Fruit fly (Drosophila melanogaster) whole organism, embryonic: Measurements from ENCODE around the gene Scgbeta.
A peak's percentile ranks its signal among the peaks of the same experiment; 100 is the strongest.

Source experiments
- Adf1 ChIP-seq: fragments of 200-800 bp; sonication (Bioruptor generic); IDR thresholded peaks from 2 replicates; pipeline ENCODE4 v1.3.6; 2022; ENCODE audit warnings: missing biosample characterization, missing genetic modification characterization
- CG10209 ChIP-seq: fragments of 200-800 bp; sonication (Bioruptor generic); optimal IDR thresholded peaks from 3 replicates; lab custom pipeline; 2017; ENCODE audit warnings: missing biosample characterization, mild to moderate bottlenecking, missing genetic modification characterization, missing genetic modification reagents
- CG11456 ChIP-seq: fragments of 200-800 bp; sonication (Bioruptor generic); IDR thresholded peaks from 3 replicates; pipeline ENCODE4 v1.3.6; 2022; ENCODE audit warnings: missing biosample characterization, missing genetic modification characterization
- CG11723 ChIP-seq: fragments of 200-800 bp; sonication (Bioruptor generic); optimal IDR thresholded peaks from 2 replicates; lab custom pipeline; 2017; ENCODE audit warnings: missing biosample characterization, mild to moderate bottlenecking, missing genetic modification characterization
- CG12299 ChIP-seq: fragments of 200-800 bp; sonication (Bioruptor generic); optimal IDR thresholded peaks from 2 replicates; lab custom pipeline; 2018; ENCODE audit warnings: missing biosample characterization, mild to moderate bottlenecking, missing genetic modification characterization
- CG1233 ChIP-seq: fragments of 200-800 bp; sonication (Bioruptor generic); optimal IDR thresholded peaks from 4 replicates; lab custom pipeline; 2018; ENCODE audit warnings: missing biosample characterization, mild to moderate bottlenecking, missing genetic modification characterization
- CG12391 ChIP-seq: fragments of 200-800 bp; sonication (Bioruptor generic); optimal IDR thresholded peaks from 3 replicates; lab custom pipeline; 2018; ENCODE audit warnings: missing biosample characterization, mild to moderate bottlenecking, missing genetic modification characterization, moderate library complexity
- CG12659 ChIP-seq: fragments of 200-800 bp; sonication (Bioruptor generic); optimal IDR thresholded peaks from 3 replicates; lab custom pipeline; 2017; ENCODE audit warnings: mild to moderate bottlenecking, missing biosample characterization, missing genetic modification reagents, missing genetic modification characterization
- CG15011 ChIP-seq: fragments of 200-800 bp; sonication (Bioruptor generic); optimal IDR thresholded peaks from 3 replicates; lab custom pipeline; 2018; ENCODE audit warnings: missing biosample characterization, mild to moderate bottlenecking, missing genetic modification characterization
- CG1529 ChIP-seq: fragments of 200-800 bp; sonication (Bioruptor generic); optimal IDR thresholded peaks from 3 replicates; lab custom pipeline; 2018; ENCODE audit warnings: missing biosample characterization, missing genetic modification characterization
- CG1603 ChIP-seq: fragments of 200-800 bp; sonication (Bioruptor generic); optimal IDR thresholded peaks from 2 replicates; lab custom pipeline; 2019; ENCODE audit warnings: missing biosample characterization, mild to moderate bottlenecking, missing genetic modification characterization, moderate library complexity
- CG17328 ChIP-seq: fragments of 200-800 bp; sonication (Bioruptor generic); IDR thresholded peaks from 2 replicates; pipeline ENCODE4 v1.3.6; 2022; ENCODE audit warnings: missing biosample characterization, missing genetic modification characterization
- CG17359 ChIP-seq: fragments of 200-800 bp; sonication (Bioruptor generic); optimal IDR thresholded peaks from 3 replicates; lab custom pipeline; 2018; ENCODE audit warnings: missing biosample characterization, mild to moderate bottlenecking, missing genetic modification characterization, moderate library complexity
- CG30431 ChIP-seq: fragments of 200-800 bp; sonication (Bioruptor generic); optimal IDR thresholded peaks from 2 replicates; lab custom pipeline; 2017; ENCODE audit warnings: missing biosample characterization, missing genetic modification characterization
- CG3065 ChIP-seq: fragments of 200-800 bp; sonication (Bioruptor generic); optimal IDR thresholded peaks from 2 replicates; lab custom pipeline; 2016; ENCODE audit warnings: missing biosample characterization, missing genetic modification characterization
- CG34224 ChIP-seq: fragments of 200-800 bp; sonication (Bioruptor generic); IDR thresholded peaks from 3 replicates; pipeline ENCODE4 v1.3.6; 2022; ENCODE audit warnings: missing biosample characterization, missing genetic modification characterization; ENCODE audit not compliant: partially characterized antibody
- CG5245 ChIP-seq: fragments of 200-800 bp; sonication (Bioruptor generic); optimal IDR thresholded peaks from 3 replicates; lab custom pipeline; 2016; ENCODE audit warnings: missing biosample characterization, missing genetic modification characterization
- CG6854 ChIP-seq: fragments of 200-800 bp; sonication (Bioruptor generic); optimal IDR thresholded peaks from 3 replicates; lab custom pipeline; 2017; ENCODE audit warnings: missing biosample characterization, mild to moderate bottlenecking, missing genetic modification characterization
- CG7839 ChIP-seq: fragments of 200-800 bp; sonication (Bioruptor generic); optimal IDR thresholded peaks from 3 replicates; lab custom pipeline; 2018; ENCODE audit warnings: missing biosample characterization, mild to moderate bottlenecking, missing genetic modification characterization, moderate library complexity
- CG9727 ChIP-seq: fragments of 200-800 bp; sonication (Bioruptor generic); optimal IDR thresholded peaks from 3 replicates; lab custom pipeline; 2017; ENCODE audit warnings: missing biosample characterization, mild to moderate bottlenecking, missing genetic modification characterization
- CG9817 ChIP-seq: fragments of 200-800 bp; sonication (Bioruptor generic); optimal IDR thresholded peaks from 2 replicates; lab custom pipeline; 2018; ENCODE audit warnings: missing biosample characterization, mild to moderate bottlenecking, missing genetic modification characterization, moderate library complexity
- CoRest ChIP-seq: fragments of 200-800 bp; sonication (Bioruptor generic); optimal IDR thresholded peaks from 3 replicates; lab custom pipeline; 2018; ENCODE audit warnings: missing biosample characterization, mild to moderate bottlenecking, missing genetic modification characterization, moderate library complexity
- CrebB ChIP-seq: fragments of 200-800 bp; sonication (Bioruptor generic); optimal IDR thresholded peaks from 3 replicates; lab custom pipeline; 2018; ENCODE audit warnings: missing biosample characterization, mild to moderate bottlenecking, missing genetic modification characterization
- D19B ChIP-seq: fragments of 200-800 bp; sonication (Bioruptor generic); optimal IDR thresholded peaks from 2 replicates; lab custom pipeline; 2017; ENCODE audit warnings: missing biosample characterization, mild to moderate bottlenecking, missing genetic modification characterization
- Dad ChIP-seq: fragments of 200-800 bp; sonication (Bioruptor generic); optimal IDR thresholded peaks from 3 replicates; lab custom pipeline; 2016; ENCODE audit warnings: missing biosample characterization, missing genetic modification characterization
- Dek ChIP-seq: fragments of 200-800 bp; sonication (Bioruptor generic); optimal IDR thresholded peaks from 3 replicates; lab custom pipeline; 2019; ENCODE audit warnings: missing biosample characterization, mild to moderate bottlenecking, missing genetic modification characterization, moderate library complexity
- Drgx ChIP-seq: fragments of 200-800 bp; sonication (Bioruptor generic); IDR thresholded peaks from 2 replicates; pipeline ENCODE4 v1.3.6; 2022; ENCODE audit warnings: missing biosample characterization, missing genetic modification characterization
- ERR ChIP-seq: fragments of 200-800 bp; sonication (Bioruptor generic); optimal IDR thresholded peaks from 2 replicates; lab custom pipeline; 2016; ENCODE audit warnings: missing biosample characterization, missing genetic modification characterization
- GATAe ChIP-seq: fragments of 200-800 bp; sonication (Bioruptor generic); conservative IDR thresholded peaks from 2 replicates; pipeline ENCODE4 v1.3.6; 2022; ENCODE audit warnings: missing biosample characterization, missing genetic modification characterization
- HLH54F ChIP-seq: fragments of 200-800 bp; sonication (Bioruptor generic); optimal IDR thresholded peaks from 3 replicates; lab custom pipeline; 2016; ENCODE audit warnings: missing biosample characterization, missing genetic modification characterization
- Lhr ChIP-seq: fragments of 200-800 bp; sonication (Bioruptor generic); optimal IDR thresholded peaks from 3 replicates; lab custom pipeline; 2017; ENCODE audit warnings: mild to moderate bottlenecking, missing biosample characterization, missing genetic modification reagents, missing genetic modification characterization
- Nf-YC ChIP-seq: fragments of 200-800 bp; optimal IDR thresholded peaks from 3 replicates; lab custom pipeline; 2019; ENCODE audit warnings: missing biosample characterization, mild to moderate bottlenecking, missing genetic modification characterization, moderate library complexity
- Rfx ChIP-seq: fragments of 200-800 bp; sonication (Bioruptor generic); IDR thresholded peaks from 2 replicates; pipeline ENCODE4 v1.3.6; 2022; ENCODE audit warnings: missing biosample characterization, missing genetic modification characterization
- az2 ChIP-seq: fragments of 200-800 bp; sonication (Bioruptor generic); optimal IDR thresholded peaks from 3 replicates; lab custom pipeline; 2016; ENCODE audit warnings: missing biosample characterization, missing genetic modification characterization
- bab2 ChIP-seq: fragments of 200-800 bp; sonication (Bioruptor generic); optimal IDR thresholded peaks from 2 replicates; lab custom pipeline; 2016; ENCODE audit warnings: missing biosample characterization, missing genetic modification characterization
- chinmo ChIP-seq: fragments of 200-800 bp; sonication (Bioruptor generic); IDR thresholded peaks from 4 replicates; pipeline ENCODE4 v1.3.6; 2022; ENCODE audit warnings: missing biosample characterization, missing genetic modification characterization; ENCODE audit not compliant: partially characterized antibody
- chm ChIP-seq: fragments of 200-800 bp; sonication (Bioruptor generic); IDR thresholded peaks from 2 replicates; pipeline ENCODE4 v1.3.6; 2022; ENCODE audit warnings: missing biosample characterization, missing genetic modification characterization
- crc ChIP-seq: fragments of 200-800 bp; sonication (Bioruptor generic); optimal IDR thresholded peaks from 2 replicates; lab custom pipeline; 2016; ENCODE audit warnings: missing biosample characterization, missing genetic modification characterization
- dysf ChIP-seq: fragments of 200-800 bp; sonication (Bioruptor generic); IDR thresholded peaks from 3 replicates; pipeline ENCODE4 v1.3.6; 2022; ENCODE audit warnings: missing biosample characterization, missing genetic modification characterization
- exex ChIP-seq: fragments of 200-800 bp; sonication (Bioruptor generic); optimal IDR thresholded peaks from 4 replicates; lab custom pipeline; 2018; ENCODE audit warnings: missing biosample characterization, mild to moderate bottlenecking, missing genetic modification characterization, moderate library complexity
- fd3F ChIP-seq: fragments of 200-800 bp; sonication (Bioruptor generic); optimal IDR thresholded peaks from 2 replicates; lab custom pipeline; 2018; ENCODE audit warnings: missing biosample characterization, mild to moderate bottlenecking, missing genetic modification characterization, moderate library complexity
- gro ChIP-seq: fragments of 200-800 bp; sonication (Bioruptor generic); optimal IDR thresholded peaks from 2 replicates; lab custom pipeline; 2016; ENCODE audit warnings: missing biosample characterization, missing genetic modification characterization
- jing ChIP-seq: fragments of 200-800 bp; sonication (Bioruptor generic); optimal IDR thresholded peaks from 2 replicates; lab custom pipeline; 2018; ENCODE audit warnings: missing biosample characterization, mild to moderate bottlenecking, missing genetic modification characterization
- maf-S ChIP-seq: fragments of 200-800 bp; sonication (Bioruptor generic); optimal IDR thresholded peaks from 2 replicates; lab custom pipeline; 2016; ENCODE audit warnings: missing biosample characterization, missing genetic modification characterization
- phol ChIP-seq: fragments of 200-800 bp; sonication (Bioruptor generic); optimal IDR thresholded peaks from 3 replicates; lab custom pipeline; 2018; ENCODE audit warnings: missing biosample characterization, mild to moderate bottlenecking, missing genetic modification characterization, moderate library complexity
- ro ChIP-seq: fragments of 200-800 bp; sonication (Bioruptor generic); IDR thresholded peaks from 2 replicates; pipeline ENCODE4 v1.3.6; 2022; ENCODE audit warnings: missing biosample characterization, missing genetic modification characterization
- scrt ChIP-seq: fragments of 200-800 bp; sonication (Bioruptor generic); optimal IDR thresholded peaks from 2 replicates; lab custom pipeline; 2018; ENCODE audit warnings: missing biosample characterization, mild to moderate bottlenecking, missing genetic modification characterization, moderate library complexity
- sr ChIP-seq: fragments of 200-800 bp; sonication (Bioruptor generic); IDR thresholded peaks from 3 replicates; pipeline ENCODE4 v1.3.6; 2022; ENCODE audit warnings: missing biosample characterization, missing genetic modification characterization
- tll ChIP-seq, 2 experiments: fragments of 200-800 bp in 1 of 2; fragments of >200 bp in 1 of 2; sonication (Bioruptor generic) in 1 of 2; optimal IDR thresholded peaks; 2 replicates each; lab custom pipeline; 2017 to 2019; ENCODE audit warnings: missing biosample characterization in 2 of 2, missing genetic modification characterization in 2 of 2, mild to moderate bottlenecking in 1 of 2, moderate library complexity in 1 of 2
- trem ChIP-seq: fragments of 200-800 bp; optimal IDR thresholded peaks from 3 replicates; lab custom pipeline; 2019; ENCODE audit warnings: missing biosample characterization, mild to moderate bottlenecking, missing genetic modification characterization, moderate library complexity
- zen ChIP-seq: fragments of 200-800 bp; sonication (Bioruptor generic); optimal IDR thresholded peaks from 3 replicates; lab custom pipeline; 2018; ENCODE audit warnings: missing biosample characterization, mild to moderate bottlenecking, missing genetic modification characterization, moderate library complexity

Gene Scgbeta

dm6 chr3R:12433764-12434163, 11.5 kb upstream of the Scgbeta start, which contains the start of the genes Aos1 and Srlp:
TSS of gene Aos1 (minus strand) at chr3R:12433822.
TSS of gene Srlp (plus strand) at chr3R:12434098.
- no peak for TF ChIP-seq gro (GFP tag; lab: Kevin White, UChicago)
- peak; percentile 46 for TF ChIP-seq az2 (GFP tag; lab: Kevin White, UChicago)
- TF ChIP-seq Rfx (GFP tag; lab: Robert Waterston, UW), result 0 out of 2 replicates have a peak, but pooled peaks have one; percentile 36
- TF ChIP-seq HLH54F (GFP tag; lab: Kevin White, UChicago), result no peak
- TF ChIP-seq sr, result no peak
- peak; percentile 45 for TF ChIP-seq CG1233 (GFP tag; lab: Kevin White, UChicago)
- TF ChIP-seq CG11723 (GFP tag; lab: Kevin White, UChicago), result peak; percentile 11
- TF ChIP-seq phol (tag; lab: Kevin White, UChicago), result peak; percentile 80
- no peak for TF ChIP-seq Adf1
- TF ChIP-seq bab2 (GFP tag; lab: Kevin White, UChicago), result no peak
- TF ChIP-seq crc (GFP tag; lab: Kevin White, UChicago), result no peak
- peak; percentile 81 for TF ChIP-seq CG12391
- TF ChIP-seq exex, result no peak
- TF ChIP-seq chinmo (GFP tag; lab: Robert Waterston, UW), result 0 out of 4 replicates have a peak, but pooled peaks have one; percentile 38
- peak; percentile 69 for TF ChIP-seq Nf-YC
- peak; percentile 63 for TF ChIP-seq Dek (tag; lab: Kevin White, UChicago)
- no peak for TF ChIP-seq ERR (GFP tag; lab: Kevin White, UChicago)
- no peak for TF ChIP-seq CG3065 (GFP tag; lab: Kevin White, UChicago)
- peak; percentile 39 for TF ChIP-seq Lhr (GFP tag; lab: Kevin White, UChicago)
- peak; percentile 63 for TF ChIP-seq CG5245 (GFP tag; lab: Kevin White, UChicago)
- peak; percentile 42 for TF ChIP-seq fd3F (GFP tag; lab: Kevin White, UChicago)
- no peak for TF ChIP-seq D19B (GFP tag; lab: Kevin White, UChicago)
- TF ChIP-seq CG12659, result peak; percentile 81
- no peak for TF ChIP-seq maf-S (GFP tag; lab: Kevin White, UChicago)
- peak; percentile 9 for TF ChIP-seq CG1603 (tag; lab: Kevin White, UChicago)
- TF ChIP-seq Drgx (GFP tag; lab: Robert Waterston, UW), result no peak
- peak; percentile 99 for TF ChIP-seq trem
- TF ChIP-seq CG9727 (GFP tag; lab: Kevin White, UChicago), result peak; percentile 24
- peak; percentile 20 for TF ChIP-seq CG12299
- TF ChIP-seq zen (tag; lab: Kevin White, UChicago), result peak; percentile 63
- no peak for TF ChIP-seq CrebB (tag; lab: Kevin White, UChicago)
- no peak for TF ChIP-seq tll (GFP tag; optimal IDR thresholded peaks at IDR 0.05; lab: Kevin White, UChicago)
- no peak for TF ChIP-seq CG6854 (GFP tag; lab: Kevin White, UChicago)
- TF ChIP-seq CoRest, result peak; percentile 83
- TF ChIP-seq CG15011 (GFP tag; lab: Kevin White, UChicago), result no peak
- TF ChIP-seq ro, result no peak
- no peak for TF ChIP-seq scrt
- TF ChIP-seq CG17359 (tag; lab: Kevin White, UChicago), result peak; percentile 35
- 0 out of 2 replicates have a peak, but pooled peaks have one; percentile 30 for TF ChIP-seq CG17328 (GFP tag; lab: Robert Waterston, UW)
- no peak for TF ChIP-seq CG7839 (tag; lab: Kevin White, UChicago)
- TF ChIP-seq CG34224, result no peak
- TF ChIP-seq CG30431 (GFP tag; lab: Kevin White, UChicago), result no peak
- no peak for TF ChIP-seq GATAe (GFP tag; lab: Robert Waterston, UW)
- no peak for TF ChIP-seq jing (GFP tag; lab: Kevin White, UChicago)
- no peak; the same call in 2 of the 3 replicates for TF ChIP-seq dysf (GFP tag; lab: Robert Waterston, UW)
- TF ChIP-seq Dad (GFP tag; lab: Kevin White, UChicago), result no peak
- peak; percentile 34 for TF ChIP-seq CG10209 (GFP tag; lab: Kevin White, UChicago)
- no peak for TF ChIP-seq chm (GFP tag; lab: Robert Waterston, UW)
- no peak for TF ChIP-seq CG11456 (GFP tag; lab: Robert Waterston, UW)
- no peak for TF ChIP-seq CG1529 (GFP tag; lab: Kevin White, UChicago)
- peak; percentile 69 for TF ChIP-seq CG9817
